Worm (Caenorhabditis elegans) whole organism, L4 larva: ENCODE measurements around the gene W02B12.1.

Source experiments
- aly-2 ChIP-seq: sonication (generic microtip); optimal IDR thresholded peaks from 2 replicates; lab custom pipeline; 2018; ENCODE audit warnings: missing biosample characterization, missing genetic modification characterization
- hlh-30 ChIP-seq: sonication (generic microtip); optimal IDR thresholded peaks from 2 replicates; lab custom pipeline; 2017; ENCODE audit warnings: antibody characterized with exemption, mild to moderate bottlenecking, missing genetic modification characterization, missing compliant biosample characterization; ENCODE audit not compliant: insufficient read depth
- lin-39 ChIP-seq: fragments of 150-350 bp; optimal IDR thresholded peaks from 2 replicates; lab custom pipeline; 2014; ENCODE audit warnings: missing biosample characterization, missing genetic modification reagents, missing genetic modification characterization
- pha-4 ChIP-seq, 2 experiments: fragments of 150-350 bp in 1 of 2; fragments of 200-800 bp in 1 of 2; sonication (Bioruptor generic) in 1 of 2; IDR thresholded peaks in 1 of 2; optimal IDR thresholded peaks in 1 of 2; 2 replicates each; pipeline versions ENCODE4 v1.3.6 to Lab custom; 2014 to 2022; ENCODE audit warnings: missing genetic modification characterization in 2 of 2, missing genetic modification reagents in 2 of 2, missing biosample characterization in 1 of 2, missing compliant biosample characterization in 1 of 2

- no peak for TF ChIP-seq hlh-30
- no peak for TF ChIP-seq pha-4 (GFP tag; IDR thresholded peaks at IDR 0.05; lab: Robert Waterston, UW)
- TF ChIP-seq pha-4 (tag; optimal IDR thresholded peaks at IDR 0.05; lab: Kevin White, UChicago) = no peak
- no peak for TF ChIP-seq lin-39
- TF ChIP-seq aly-2 (tag; lab: Kevin White, UChicago) = no peak
Observed at ce11 chrII:11427322-11427721, 21.5 kb upstream of the W02B12.1 start.
